Fruit fly (Drosophila melanogaster) whole organism, embryonic: ENCODE results near the gene Sgs5bis.

Experiments used
- BtbVII ChIP-seq: fragments of 200-800 bp; sonication (Bioruptor generic); optimal IDR thresholded peaks from 3 replicates; lab custom pipeline; 2017; ENCODE audit warnings: missing biosample characterization, mild to moderate bottlenecking, missing genetic modification characterization
- CG10274 ChIP-seq: fragments of 200-800 bp; sonication (Bioruptor generic); optimal IDR thresholded peaks from 3 replicates; lab custom pipeline; 2017; ENCODE audit warnings: missing biosample characterization, mild to moderate bottlenecking, missing genetic modification characterization
- CG12769 ChIP-seq: fragments of 200-800 bp; sonication (Bioruptor generic); optimal IDR thresholded peaks from 2 replicates; lab custom pipeline; 2019; ENCODE audit warnings: missing biosample characterization, mild to moderate bottlenecking, missing genetic modification characterization, moderate library complexity
- CG15696 ChIP-seq: fragments of 200-800 bp; sonication (Bioruptor generic); optimal IDR thresholded peaks from 2 replicates; lab custom pipeline; 2019; ENCODE audit warnings: missing biosample characterization, mild to moderate bottlenecking, missing genetic modification characterization, moderate library complexity
- CG17568 ChIP-seq: fragments of 200-800 bp; sonication (Bioruptor generic); optimal IDR thresholded peaks from 2 replicates; lab custom pipeline; 2018; ENCODE audit warnings: missing biosample characterization, mild to moderate bottlenecking, missing genetic modification characterization, moderate library complexity
- CG18476 ChIP-seq: fragments of 200-800 bp; sonication (Bioruptor generic); optimal IDR thresholded peaks from 2 replicates; lab custom pipeline; 2016; ENCODE audit warnings: missing biosample characterization, mild to moderate bottlenecking, missing genetic modification characterization
- CG30403 ChIP-seq: fragments of 200-800 bp; sonication (Bioruptor generic); optimal IDR thresholded peaks from 3 replicates; lab custom pipeline; 2016; ENCODE audit warnings: missing biosample characterization, missing genetic modification characterization
- CG31441 ChIP-seq: fragments of 200-800 bp; sonication (Bioruptor generic); IDR thresholded peaks from 2 replicates; pipeline ENCODE4 v1.3.6; 2022; ENCODE audit warnings: missing biosample characterization, missing genetic modification characterization
- CG3281 ChIP-seq: fragments of 200-800 bp; sonication (Bioruptor generic); optimal IDR thresholded peaks from 3 replicates; lab custom pipeline; 2017; ENCODE audit warnings: missing biosample characterization, mild to moderate bottlenecking, missing genetic modification characterization
- CG34422 ChIP-seq: fragments of 200-800 bp; sonication (Bioruptor generic); IDR thresholded peaks from 3 replicates; pipeline ENCODE4 v1.3.6; 2022; ENCODE audit warnings: missing biosample characterization, missing genetic modification characterization
- CG3847 ChIP-seq: fragments of 200-800 bp; sonication (Bioruptor generic); IDR thresholded peaks from 2 replicates; pipeline ENCODE4 v1.3.6; 2022; ENCODE audit warnings: missing biosample characterization, missing genetic modification characterization
- CG4707 ChIP-seq: fragments of 200-800 bp; sonication (Bioruptor generic); optimal IDR thresholded peaks from 2 replicates; lab custom pipeline; 2018; ENCODE audit warnings: missing biosample characterization, mild to moderate bottlenecking, missing genetic modification characterization, moderate library complexity
- CG6272 ChIP-seq: fragments of 200-800 bp; sonication (Bioruptor generic); IDR thresholded peaks from 2 replicates; pipeline ENCODE4 v1.3.6; 2022; ENCODE audit warnings: missing biosample characterization, missing genetic modification characterization
- CG6683 ChIP-seq: fragments of 200-800 bp; sonication (Bioruptor generic); optimal IDR thresholded peaks from 2 replicates; lab custom pipeline; 2017; ENCODE audit warnings: missing biosample characterization, mild to moderate bottlenecking, missing genetic modification characterization, missing genetic modification reagents
- CG9727 ChIP-seq: fragments of 200-800 bp; sonication (Bioruptor generic); optimal IDR thresholded peaks from 3 replicates; lab custom pipeline; 2017; ENCODE audit warnings: missing biosample characterization, mild to moderate bottlenecking, missing genetic modification characterization
- Dll ChIP-seq: fragments of 200-800 bp; sonication (Bioruptor generic); IDR thresholded peaks from 4 replicates; pipeline ENCODE4 v1.3.6; 2022; ENCODE audit warnings: missing biosample characterization, missing genetic modification characterization; ENCODE audit not compliant: partially characterized antibody
- Hand ChIP-seq: fragments of 200-800 bp; sonication (Bioruptor generic); optimal IDR thresholded peaks from 2 replicates; lab custom pipeline; 2017; ENCODE audit warnings: mild to moderate bottlenecking, missing biosample characterization, missing genetic modification reagents, missing genetic modification characterization
- Hey ChIP-seq: fragments of 200-800 bp; sonication (Bioruptor generic); optimal IDR thresholded peaks from 3 replicates; lab custom pipeline; 2018; ENCODE audit warnings: missing biosample characterization, mild to moderate bottlenecking, missing genetic modification characterization
- Hmr ChIP-seq: fragments of 200-800 bp; sonication (Bioruptor generic); optimal IDR thresholded peaks from 3 replicates; lab custom pipeline; 2017; ENCODE audit warnings: mild to moderate bottlenecking, missing biosample characterization, missing genetic modification reagents, missing genetic modification characterization
- Jarid2 ChIP-seq: fragments of 200-800 bp; sonication (Bioruptor generic); optimal IDR thresholded peaks from 3 replicates; lab custom pipeline; 2017; ENCODE audit warnings: mild to moderate bottlenecking, missing biosample characterization, missing genetic modification reagents, missing genetic modification characterization
- Mad ChIP-seq: fragments of 200-800 bp; sonication (Bioruptor generic); optimal IDR thresholded peaks from 2 replicates; lab custom pipeline; 2016; ENCODE audit warnings: missing biosample characterization, missing genetic modification characterization
- Neu2 ChIP-seq: fragments of 200-800 bp; sonication (Bioruptor generic); optimal IDR thresholded peaks from 3 replicates; lab custom pipeline; 2016; ENCODE audit warnings: missing biosample characterization, missing genetic modification characterization, borderline replicate concordance
- Tbp ChIP-seq: fragments of >200 bp; optimal IDR thresholded peaks from 2 replicates; lab custom pipeline; 2018; ENCODE audit warnings: missing biosample characterization, missing genetic modification characterization
- al ChIP-seq: fragments of 200-800 bp; sonication (Bioruptor generic); IDR thresholded peaks from 2 replicates; pipeline ENCODE4 v1.3.6; 2022; ENCODE audit warnings: missing biosample characterization, missing genetic modification characterization
- amos ChIP-seq: fragments of 200-800 bp; sonication (Bioruptor generic); IDR thresholded peaks from 2 replicates; pipeline ENCODE4 v1.3.6; 2022; ENCODE audit warnings: missing biosample characterization, missing genetic modification characterization; ENCODE audit not compliant: partially characterized antibody
- aop ChIP-seq: fragments of 200-800 bp; sonication (Bioruptor generic); IDR thresholded peaks from 2 replicates; pipeline ENCODE4 v1.3.6; 2022; ENCODE audit warnings: missing biosample characterization, missing genetic modification characterization
- ara ChIP-seq: fragments of 200-800 bp; sonication (Bioruptor generic); IDR thresholded peaks from 2 replicates; pipeline ENCODE4 v1.3.6; 2022; ENCODE audit warnings: missing biosample characterization, missing genetic modification characterization
- ato ChIP-seq: fragments of 200-800 bp; sonication (Bioruptor generic); IDR thresholded peaks from 2 replicates; pipeline ENCODE4 v1.3.6; 2022; ENCODE audit warnings: missing biosample characterization, missing genetic modification characterization; ENCODE audit not compliant: partially characterized antibody
- chinmo ChIP-seq: fragments of 200-800 bp; sonication (Bioruptor generic); IDR thresholded peaks from 4 replicates; pipeline ENCODE4 v1.3.6; 2022; ENCODE audit warnings: missing biosample characterization, missing genetic modification characterization; ENCODE audit not compliant: partially characterized antibody
- emc ChIP-seq: fragments of 200-800 bp; sonication (Bioruptor generic); optimal IDR thresholded peaks from 2 replicates; lab custom pipeline; 2016; ENCODE audit warnings: missing biosample characterization, missing genetic modification characterization
- esg ChIP-seq: fragments of 200-800 bp; sonication (Bioruptor generic); conservative IDR thresholded peaks from 2 replicates; pipeline ENCODE4 v1.3.6; 2022; ENCODE audit warnings: missing biosample characterization, missing genetic modification characterization
- eve ChIP-seq, 2 experiments: fragments of >200 bp; optimal IDR thresholded peaks; 2 replicates each; lab custom pipeline; 2017; ENCODE audit warnings: missing biosample characterization in 2 of 2, missing genetic modification characterization in 2 of 2
- fd102C ChIP-seq: fragments of 200-800 bp; sonication (Bioruptor generic); optimal IDR thresholded peaks from 2 replicates; lab custom pipeline; 2018; ENCODE audit warnings: missing biosample characterization, mild to moderate bottlenecking, missing genetic modification characterization, moderate library complexity
- gro ChIP-seq: fragments of 200-800 bp; sonication (Bioruptor generic); optimal IDR thresholded peaks from 2 replicates; lab custom pipeline; 2016; ENCODE audit warnings: missing biosample characterization, missing genetic modification characterization
- mirr ChIP-seq: fragments of 200-800 bp; sonication (Bioruptor generic); optimal IDR thresholded peaks from 3 replicates; lab custom pipeline; 2018; ENCODE audit warnings: missing biosample characterization, mild to moderate bottlenecking, missing genetic modification characterization
- nau ChIP-seq: fragments of 200-800 bp; sonication (Bioruptor generic); optimal IDR thresholded peaks from 3 replicates; lab custom pipeline; 2017; ENCODE audit warnings: missing biosample characterization, mild to moderate bottlenecking, missing genetic modification characterization, missing genetic modification reagents
- prd ChIP-seq, 3 experiments: fragments of >200 bp in 2 of 3; fragments of 200-800 bp in 1 of 3; sonication (Bioruptor generic) in 1 of 3; optimal IDR thresholded peaks in 2 of 3; IDR thresholded peaks in 1 of 3; 2 replicates in 2 of 3; 3 replicates in 1 of 3; pipeline versions ENCODE4 v1.3.6 to Lab custom; 2017 to 2022; ENCODE audit warnings: missing biosample characterization in 1 of 3, missing genetic modification characterization in 1 of 3
- ranshi ChIP-seq: fragments of 200-800 bp; sonication (Bioruptor generic); IDR thresholded peaks from 2 replicates; pipeline ENCODE4 v1.3.6; 2022; ENCODE audit warnings: missing biosample characterization, missing genetic modification characterization
- seq ChIP-seq: fragments of 200-800 bp; sonication (Bioruptor generic); IDR thresholded peaks from 2 replicates; pipeline ENCODE4 v1.3.6; 2022; ENCODE audit warnings: missing biosample characterization, missing genetic modification characterization
- sisA ChIP-seq: fragments of 200-800 bp; sonication (Bioruptor generic); IDR thresholded peaks from 2 replicates; pipeline ENCODE4 v1.3.6; 2022; ENCODE audit warnings: missing biosample characterization, missing genetic modification characterization
- sna ChIP-seq: fragments of 200-800 bp; sonication (Bioruptor generic); IDR thresholded peaks from 2 replicates; pipeline ENCODE4 v1.3.6; 2022; ENCODE audit warnings: missing biosample characterization, missing genetic modification characterization; ENCODE audit not compliant: partially characterized antibody
- tna ChIP-seq: fragments of 200-800 bp; sonication (Bioruptor generic); IDR thresholded peaks from 2 replicates; pipeline ENCODE4 v1.3.6; 2022; ENCODE audit warnings: missing biosample characterization, missing genetic modification characterization; ENCODE audit not compliant: partially characterized antibody
- toy ChIP-seq: fragments of 200-800 bp; sonication (Bioruptor generic); IDR thresholded peaks from 2 replicates; pipeline ENCODE4 v1.3.6; 2022; ENCODE audit warnings: missing biosample characterization, missing genetic modification characterization
- usp ChIP-seq: fragments of >200 bp; optimal IDR thresholded peaks from 2 replicates; lab custom pipeline; 2017; ENCODE audit warnings: missing biosample characterization, missing genetic modification characterization
- yki ChIP-seq: fragments of >200 bp; optimal IDR thresholded peaks from 3 replicates; lab custom pipeline; 2018
- zf30C ChIP-seq: fragments of 200-800 bp; sonication (Bioruptor generic); optimal IDR thresholded peaks from 3 replicates; lab custom pipeline; 2018; ENCODE audit warnings: missing biosample characterization, mild to moderate bottlenecking, missing genetic modification characterization

Gene Sgs5bis

DNA sequence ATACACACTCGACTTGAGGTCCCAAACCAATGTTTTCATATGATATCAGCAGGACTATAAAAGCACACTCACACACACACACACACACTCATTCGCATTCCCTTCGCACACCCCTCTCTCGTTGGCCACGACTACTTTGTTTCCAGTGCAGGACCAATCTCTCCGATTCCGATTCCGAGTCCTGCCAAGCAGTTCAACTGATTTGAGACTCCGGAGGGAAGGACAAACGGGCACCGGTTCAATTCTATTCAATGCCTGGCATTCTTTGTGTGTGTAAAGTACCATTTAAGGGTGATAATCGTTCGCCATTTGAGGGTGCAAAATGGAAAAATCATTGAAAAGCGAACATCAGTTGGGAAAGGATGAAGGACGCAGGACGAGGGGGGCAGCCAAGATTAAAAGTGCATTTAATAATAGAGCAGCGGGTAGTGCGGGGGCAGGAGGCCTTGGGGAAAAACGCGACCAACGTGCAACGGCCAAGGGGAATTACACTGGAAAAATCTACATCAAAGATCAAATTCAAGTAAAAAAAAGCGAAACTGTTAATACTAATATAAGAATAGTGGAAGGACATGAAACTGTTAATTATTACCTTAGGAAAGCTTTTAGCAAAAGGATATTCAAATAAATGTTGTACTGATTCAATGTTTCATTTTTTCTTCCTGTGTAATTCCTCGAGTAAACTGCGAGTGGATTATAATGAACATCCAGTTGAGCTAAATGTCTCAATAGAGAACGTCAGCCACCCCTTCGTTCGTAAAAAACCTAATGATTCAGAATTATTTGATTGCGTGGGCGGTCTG is 10.3 kb upstream of the Sgs5bis start (continued):
- peak in 1 of 2 experiments; percentile 79 for TF ChIP-seq eve (GFP tag; optimal IDR thresholded peaks at IDR 0.05; lab: Kevin White, UChicago)
- peak; percentile 67 for TF ChIP-seq CG31441 (GFP tag; lab: Robert Waterston, UW)
- 0 out of 2 replicates have a peak, but pooled peaks have one; percentile 11 for TF ChIP-seq seq (GFP tag; lab: Robert Waterston, UW)

DNA sequence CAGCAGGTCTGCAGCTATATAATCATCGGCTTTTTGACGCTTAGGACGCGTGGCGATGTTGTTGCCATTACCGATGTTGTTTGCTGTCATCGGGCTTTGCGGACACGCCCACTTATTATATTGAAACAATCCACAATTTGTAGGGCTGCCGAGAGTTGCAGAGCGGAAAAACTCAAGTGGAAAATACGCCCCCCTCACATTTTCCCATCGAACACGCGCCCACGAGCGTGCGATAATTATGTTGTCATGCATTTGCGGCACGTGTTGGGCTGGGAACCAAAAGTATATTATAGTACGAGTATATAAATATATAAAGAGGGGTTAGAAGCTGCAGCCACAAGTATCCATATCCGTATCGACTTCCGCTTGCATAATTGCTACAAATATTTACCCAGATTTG is 5.4 kb upstream of the Sgs5bis start:
- TF ChIP-seq Hey (tag; lab: Kevin White, UChicago) = peak; percentile 93
- TF ChIP-seq Hand = no peak

DNA sequence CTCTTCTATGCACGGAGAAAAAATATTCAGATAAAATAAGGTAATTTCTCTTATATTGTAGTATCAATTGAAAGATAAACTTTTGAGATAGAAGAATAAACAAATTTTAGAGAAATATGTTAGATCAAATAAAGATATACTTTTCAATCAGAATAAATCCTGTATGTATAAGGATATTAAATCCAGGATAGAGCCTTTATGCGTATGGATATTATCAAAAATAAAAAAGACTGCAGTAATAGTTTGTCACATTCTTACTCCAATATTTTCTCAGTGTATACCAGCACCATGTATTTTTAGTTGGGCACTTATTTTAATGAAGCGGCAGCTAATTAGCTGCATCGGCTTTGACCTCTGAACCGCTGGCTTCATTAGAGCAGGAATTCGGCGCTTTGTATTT is 2.4 kb upstream of the Sgs5bis start:
- TF ChIP-seq al (GFP tag; lab: Robert Waterston, UW) (no peak), CG3847 (GFP tag; lab: Robert Waterston, UW) (no peak), CG12769 (no peak), CG17568 (GFP tag; lab: Kevin White, UChicago) (no peak), amos (GFP tag; lab: Robert Waterston, UW) (no peak), CG18476 (no peak), sisA (GFP tag; lab: Robert Waterston, UW) (0 out of 2 replicates have a peak, but pooled peaks have one; percentile 19), CG34422 (GFP tag; lab: Robert Waterston, UW) (no peak), sna (GFP tag; lab: Robert Waterston, UW) (no peak), ato (GFP tag; lab: Robert Waterston, UW) (no peak), BtbVII (no peak), CG6272 (GFP tag; lab: Robert Waterston, UW) (no peak), emc (no peak), zf30C (GFP tag; lab: Kevin White, UChicago) (no peak), usp (GFP tag; lab: Kevin White, UChicago) (no peak), Hmr (GFP tag; lab: Kevin White, UChicago) (no peak), chinmo (no peak), aop (no peak), ranshi (GFP tag; lab: Robert Waterston, UW) (no peak), yki (lab: Kevin White, UChicago) (no peak), prd (optimal IDR thresholded peaks at IDR 0.05; lab: Kevin White, UChicago) (no peak), prd (GFP tag; IDR thresholded peaks at IDR 0.05; lab: Robert Waterston, UW) (no peak), nau (no peak), CG30403 (GFP tag; lab: Kevin White, UChicago) (no peak), Neu2 (GFP tag; lab: Kevin White, UChicago) (no peak), gro (GFP tag; lab: Kevin White, UChicago) (no peak), toy (GFP tag; lab: Robert Waterston, UW) (no peak), CG6683 (GFP tag; lab: Kevin White, UChicago) (no peak), CG9727 (GFP tag; lab: Kevin White, UChicago) (peak; percentile 16), mirr (no peak), CG3281 (GFP tag; lab: Kevin White, UChicago) (no peak), ara (GFP tag; lab: Robert Waterston, UW) (no peak), Tbp (GFP tag; lab: Kevin White, UChicago) (no peak), Mad (no peak), Dll (GFP tag; lab: Robert Waterston, UW) (no peak), CG4707 (GFP tag; lab: Kevin White, UChicago) (no peak), tna (GFP tag; lab: Robert Waterston, UW) (no peak), CG15696 (tag; lab: Kevin White, UChicago) (peak; percentile 4), esg (no peak), Jarid2 (GFP tag; lab: Kevin White, UChicago) (no peak), CG10274 (GFP tag; lab: Kevin White, UChicago) (no peak), fd102C (no peak)
